Fruit fly (Drosophila melanogaster) whole organism, adult: ENCODE results near the gene CG7601.

ENCODE experiments used
- CG11617 ChIP-seq: fragments of 200-800 bp; sonication (Bioruptor generic); optimal IDR thresholded peaks from 2 replicates; lab custom pipeline; 2017; ENCODE audit warnings: mild to moderate bottlenecking, missing biosample characterization, missing genetic modification reagents, missing genetic modification characterization
- CG14711 ChIP-seq: fragments of 200-800 bp; sonication (Bioruptor generic); optimal IDR thresholded peaks from 2 replicates; lab custom pipeline; 2018; ENCODE audit warnings: missing biosample characterization, mild to moderate bottlenecking, missing genetic modification characterization, moderate library complexity
- CG5204 ChIP-seq: fragments of 200-800 bp; sonication (Bioruptor generic); optimal IDR thresholded peaks from 2 replicates; lab custom pipeline; 2016; ENCODE audit warnings: missing biosample characterization, missing genetic modification characterization
- CG7045 ChIP-seq: fragments of 200-800 bp; sonication (Bioruptor generic); optimal IDR thresholded peaks from 2 replicates; lab custom pipeline; 2017; ENCODE audit warnings: missing biosample characterization, mild to moderate bottlenecking, missing genetic modification characterization
- CG7101 ChIP-seq: fragments of 200-800 bp; sonication (Bioruptor generic); optimal IDR thresholded peaks from 2 replicates; lab custom pipeline; 2018; ENCODE audit warnings: missing biosample characterization, mild to moderate bottlenecking, missing genetic modification characterization, moderate library complexity
- Crg-1 ChIP-seq: fragments of 200-800 bp; sonication (Bioruptor generic); optimal IDR thresholded peaks from 2 replicates; lab custom pipeline; 2016; ENCODE audit warnings: missing biosample characterization, missing genetic modification characterization
- Hr96 ChIP-seq: fragments of 200-800 bp; sonication (Bioruptor generic); optimal IDR thresholded peaks from 2 replicates; lab custom pipeline; 2016; ENCODE audit warnings: missing biosample characterization, missing genetic modification characterization
- Mnt ChIP-seq: fragments of 200-800 bp; sonication (Bioruptor generic); optimal IDR thresholded peaks from 2 replicates; lab custom pipeline; 2016; ENCODE audit warnings: missing biosample characterization, mild to moderate bottlenecking, missing genetic modification characterization
- kay ChIP-seq: fragments of 200-800 bp; sonication (Bioruptor generic); peaks from one replicate; lab custom pipeline; 2016; ENCODE audit warnings: missing biosample characterization, missing genetic modification characterization, borderline replicate concordance
- ovo ChIP-seq: fragments of 200-800 bp; sonication (Bioruptor generic); optimal IDR thresholded peaks from 2 replicates; lab custom pipeline; 2016; ENCODE audit warnings: missing biosample characterization, missing genetic modification characterization
- tj ChIP-seq: fragments of 200-800 bp; sonication (Bioruptor generic); optimal IDR thresholded peaks from 3 replicates; lab custom pipeline; 2017; ENCODE audit warnings: missing biosample characterization, mild to moderate bottlenecking, missing genetic modification characterization, moderate library complexity
- toe ChIP-seq: fragments of 200-800 bp; sonication (Bioruptor generic); optimal IDR thresholded peaks from 2 replicates; lab custom pipeline; 2016; ENCODE audit warnings: missing biosample characterization, missing genetic modification characterization

dm6 chr3R:29737891-29738290, 1.3 kb upstream of the CG7601 start, which contains the start of gene Gnpnat:
- no peak for TF ChIP-seq kay (GFP tag; lab: Kevin White, UChicago)
- TF ChIP-seq CG7101 (tag; lab: Kevin White, UChicago) = peak; percentile 71
- peak; percentile 54 for TF ChIP-seq CG7045 (GFP tag; lab: Kevin White, UChicago)
- no peak for TF ChIP-seq CG5204
- TF ChIP-seq toe (GFP tag; lab: Kevin White, UChicago) = no peak
- no peak for TF ChIP-seq Hr96
- TF ChIP-seq Mnt (GFP tag; lab: Kevin White, UChicago) = peak; percentile 33
- no peak for TF ChIP-seq Crg-1 (GFP tag; lab: Kevin White, UChicago)
- TF ChIP-seq tj = no peak
- peak; percentile 61 for TF ChIP-seq CG11617 (GFP tag; lab: Kevin White, UChicago)
- no peak for TF ChIP-seq ovo (GFP tag; lab: Kevin White, UChicago)
- TF ChIP-seq CG14711 = peak; percentile 54
